Fruit fly (Drosophila melanogaster): Measurements from ENCODE around the gene CG33642.

Gene CG33642

dm6 chr2L:13548786-13549780 lies 19.3 kb downstream of the CG33642 start, which contains the start of gene B4 (continued):
- TF ChIP-seq CG12769 (tag; optimal IDR thresholded peaks at IDR 0.05) (peak; percentile 69), dan (GFP tag; IDR thresholded peaks at IDR 0.05) (no peak), gsb (GFP tag; IDR thresholded peaks at IDR 0.05) (no peak), H2.0 (GFP tag; IDR thresholded peaks at IDR 0.05) (no peak), Sry-β (GFP tag; optimal IDR thresholded peaks at IDR 0.05) (peak; percentile 8), CG42726 (GFP tag; IDR thresholded peaks at IDR 0.05; ENCODE audit: partially characterized antibody) (peak; percentile 77), ERR (GFP tag; optimal IDR thresholded peaks at IDR 0.05) (peak; percentile 37), Atf6 (GFP tag; IDR thresholded peaks at IDR 0.05) (no peak), CG18599 (GFP tag; optimal IDR thresholded peaks at IDR 0.05) (peak; percentile 29), CG17359 (tag; optimal IDR thresholded peaks at IDR 0.05) (peak; percentile 40), gem (tag; optimal IDR thresholded peaks at IDR 0.05) (no peak), al (GFP tag; IDR thresholded peaks at IDR 0.05) (no peak), CG2202 (tag; optimal IDR thresholded peaks at IDR 0.05) (peak; percentile 4), Dll (GFP tag; IDR thresholded peaks at IDR 0.05; ENCODE audit: partially characterized antibody) (no peak), CG13775 (GFP tag; optimal IDR thresholded peaks at IDR 0.05) (no peak), tin (GFP tag; optimal IDR thresholded peaks at IDR 0.05) (no peak), CG11696 (GFP tag; IDR thresholded peaks at IDR 0.05) (no peak), ind (GFP tag; optimal IDR thresholded peaks at IDR 0.05) (no peak), GATAe (GFP tag; conservative IDR thresholded peaks at IDR 0.05) (no peak), Gug (GFP tag; IDR thresholded peaks at IDR 0.05) (peak; percentile 27; the same call in 1 of the 4 replicates), Mes4 (GFP tag; optimal IDR thresholded peaks at IDR 0.05) (no peak), Optix (GFP tag; IDR thresholded peaks at IDR 0.05) (no peak), CG18764 (GFP tag; optimal IDR thresholded peaks at IDR 0.05) (no peak), B-H1 (GFP tag; IDR thresholded peaks at IDR 0.05) (no peak; the same call in 2 of the 3 replicates), Sox100B (GFP tag; optimal IDR thresholded peaks at IDR 0.05) (no peak), CG10979 (tag; optimal IDR thresholded peaks at IDR 0.05) (no peak), trem (tag; optimal IDR thresholded peaks at IDR 0.05) (no peak), MTF-1 (GFP tag; optimal IDR thresholded peaks at IDR 0.05; ENCODE audit: borderline replicate concordance) (peak; percentile 79), Dbx (GFP tag; IDR thresholded peaks at IDR 0.05) (peak; percentile 76; the same call in 2 of the 3 replicates), crc (GFP tag; optimal IDR thresholded peaks at IDR 0.05) (no peak), E2f2 (GFP tag; IDR thresholded peaks at IDR 0.05) (peak; percentile 97), Meics (GFP tag; optimal IDR thresholded peaks at IDR 0.05) (no peak), ranshi (GFP tag; IDR thresholded peaks at IDR 0.05) (0 out of 2 replicates have a peak, but pooled peaks have one; percentile 3), ro (GFP tag; IDR thresholded peaks at IDR 0.05) (no peak), grn (GFP tag; optimal IDR thresholded peaks at IDR 0.05) (peak; percentile 9), knrl (GFP tag; IDR thresholded peaks at IDR 0.05; ENCODE audit: partially characterized antibody) (0 out of 3 replicates have a peak, but pooled peaks have one; percentile 31), CG14050 (GFP tag; IDR thresholded peaks at IDR 0.05) (no peak; the same call in 2 of the 3 replicates), CG9727 (GFP tag; optimal IDR thresholded peaks at IDR 0.05) (peak; percentile 39), crp (GFP tag; optimal IDR thresholded peaks at IDR 0.05) (peak in 1 of 2 experiments; percentile 72), bbx (GFP tag; IDR thresholded peaks at IDR 0.05; ENCODE audit: partially characterized antibody) (peak; percentile 66), wor (GFP tag; IDR thresholded peaks at IDR 0.05) (no peak), her (GFP tag; optimal IDR thresholded peaks at IDR 0.05) (peak; percentile 45), ara (GFP tag; IDR thresholded peaks at IDR 0.05) (no peak), D19B (GFP tag; optimal IDR thresholded peaks at IDR 0.05) (no peak), Awh (GFP tag; IDR thresholded peaks at IDR 0.05) (peak; percentile 25; the same call in 1 of the 2 replicates), CG6683 (GFP tag; optimal IDR thresholded peaks at IDR 0.05) (no peak), Rfx (GFP tag; IDR thresholded peaks at IDR 0.05) (peak; percentile 59; the same call in 1 of the 2 replicates), exex (tag; optimal IDR thresholded peaks at IDR 0.05) (peak; percentile 4)

All from whole organism, embryonic.